Worm (Caenorhabditis elegans): ENCODE results near the gene cdk-1.

DNA sequence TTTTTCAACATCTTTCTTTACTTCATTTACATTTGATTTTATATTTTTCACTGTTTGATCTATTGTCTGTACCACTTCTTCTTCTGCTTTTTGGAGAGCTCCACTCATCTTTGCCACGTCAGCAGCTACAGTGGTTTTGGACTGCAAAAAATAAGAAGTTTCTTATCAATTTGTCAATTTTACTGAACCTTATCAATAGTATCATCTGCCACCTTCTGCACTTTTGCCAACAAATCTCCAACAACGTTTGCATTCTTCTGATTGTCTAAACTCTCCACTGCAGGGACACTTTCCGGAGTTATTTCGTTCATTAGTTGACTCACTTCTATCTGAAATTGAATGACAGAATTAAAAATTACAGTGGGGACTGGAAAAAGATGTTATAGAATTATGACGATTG, 39.5 kb downstream of the cdk-1 start:
- TF ChIP-seq him-1 (tag; optimal IDR thresholded peaks at IDR 0.05): no peak
- no peak for TF ChIP-seq W03F9.2 (tag; optimal IDR thresholded peaks at IDR 0.05)
- no peak for TF ChIP-seq dao-5 (tag; optimal IDR thresholded peaks at IDR 0.05)
